Worm (Caenorhabditis elegans): Measurements from ENCODE around the gene C32H11.4.

ce11 chrIV:12957730-12958129 is 36.7 kb downstream of the C32H11.4 start, which contains the start of gene F55G11.6:
- TF ChIP-seq him-1 (tag; optimal IDR thresholded peaks at IDR 0.05) = no peak
- TF ChIP-seq W03F9.2 (tag; optimal IDR thresholded peaks at IDR 0.05) = no peak
